Fruit fly (Drosophila melanogaster) whole organism, adult: ENCODE measurements around the gene Reck.

Source experiments
- CG12768 ChIP-seq: fragments of 200-800 bp; sonication (Bioruptor generic); optimal IDR thresholded peaks from 2 replicates; lab custom pipeline; 2017; ENCODE audit warnings: missing biosample characterization, missing genetic modification characterization, mild to moderate bottlenecking, moderate library complexity, missing genetic modification reagents
- CG14711 ChIP-seq: fragments of 200-800 bp; sonication (Bioruptor generic); optimal IDR thresholded peaks from 2 replicates; lab custom pipeline; 2018; ENCODE audit warnings: missing biosample characterization, mild to moderate bottlenecking, missing genetic modification characterization, moderate library complexity
- CG7045 ChIP-seq: fragments of 200-800 bp; sonication (Bioruptor generic); optimal IDR thresholded peaks from 2 replicates; lab custom pipeline; 2017; ENCODE audit warnings: missing biosample characterization, mild to moderate bottlenecking, missing genetic modification characterization
- CG7101 ChIP-seq: fragments of 200-800 bp; sonication (Bioruptor generic); optimal IDR thresholded peaks from 2 replicates; lab custom pipeline; 2018; ENCODE audit warnings: missing biosample characterization, mild to moderate bottlenecking, missing genetic modification characterization, moderate library complexity
- Clk ChIP-seq: fragments of 200-800 bp; sonication (Bioruptor generic); optimal IDR thresholded peaks from 2 replicates; lab custom pipeline; 2017; ENCODE audit warnings: missing biosample characterization, missing genetic modification characterization
- Crg-1 ChIP-seq: fragments of 200-800 bp; sonication (Bioruptor generic); optimal IDR thresholded peaks from 2 replicates; lab custom pipeline; 2016; ENCODE audit warnings: missing biosample characterization, missing genetic modification characterization
- Hr96 ChIP-seq: fragments of 200-800 bp; sonication (Bioruptor generic); optimal IDR thresholded peaks from 2 replicates; lab custom pipeline; 2016; ENCODE audit warnings: missing biosample characterization, missing genetic modification characterization
- cic ChIP-seq: fragments of 200-800 bp; sonication (Bioruptor generic); optimal IDR thresholded peaks from 2 replicates; lab custom pipeline; 2017; ENCODE audit warnings: missing biosample characterization, mild to moderate bottlenecking, missing genetic modification characterization, moderate library complexity
- cnc ChIP-seq, 2 experiments: fragments of >200 bp; optimal IDR thresholded peaks; 2 replicates each; lab custom pipeline; 2017
- kay ChIP-seq: fragments of 200-800 bp; sonication (Bioruptor generic); peaks from one replicate; lab custom pipeline; 2016; ENCODE audit warnings: missing biosample characterization, missing genetic modification characterization, borderline replicate concordance
- ovo ChIP-seq: fragments of 200-800 bp; sonication (Bioruptor generic); optimal IDR thresholded peaks from 2 replicates; lab custom pipeline; 2016; ENCODE audit warnings: missing biosample characterization, missing genetic modification characterization
- tj ChIP-seq: fragments of 200-800 bp; sonication (Bioruptor generic); optimal IDR thresholded peaks from 3 replicates; lab custom pipeline; 2017; ENCODE audit warnings: missing biosample characterization, mild to moderate bottlenecking, missing genetic modification characterization, moderate library complexity
- toe ChIP-seq: fragments of 200-800 bp; sonication (Bioruptor generic); optimal IDR thresholded peaks from 2 replicates; lab custom pipeline; 2016; ENCODE audit warnings: missing biosample characterization, missing genetic modification characterization

- TF ChIP-seq cic (GFP tag; lab: Kevin White, UChicago) (no peak), tj (no peak), Hr96 (GFP tag; lab: Kevin White, UChicago) (no peak), CG14711 (tag; lab: Kevin White, UChicago) (no peak), kay (GFP tag; lab: Kevin White, UChicago) (no peak), CG7101 (tag; lab: Kevin White, UChicago) (no peak), Clk (GFP tag; lab: Kevin White, UChicago) (no peak), ovo (GFP tag; lab: Kevin White, UChicago) (no peak), CG12768 (GFP tag; lab: Kevin White, UChicago) (no peak), toe (GFP tag; lab: Kevin White, UChicago) (no peak), cnc (optimal IDR thresholded peaks at IDR 0.05; lab: Kevin White, UChicago) (no peak), CG7045 (GFP tag; lab: Kevin White, UChicago) (no peak), Crg-1 (GFP tag; lab: Kevin White, UChicago) (no peak)
Measured at dm6 chr3L:15021008-15021407, 7.1 kb upstream of the Reck start.
